Worm (Caenorhabditis elegans): Measurements from ENCODE around the gene C25F9.9.

DNA sequence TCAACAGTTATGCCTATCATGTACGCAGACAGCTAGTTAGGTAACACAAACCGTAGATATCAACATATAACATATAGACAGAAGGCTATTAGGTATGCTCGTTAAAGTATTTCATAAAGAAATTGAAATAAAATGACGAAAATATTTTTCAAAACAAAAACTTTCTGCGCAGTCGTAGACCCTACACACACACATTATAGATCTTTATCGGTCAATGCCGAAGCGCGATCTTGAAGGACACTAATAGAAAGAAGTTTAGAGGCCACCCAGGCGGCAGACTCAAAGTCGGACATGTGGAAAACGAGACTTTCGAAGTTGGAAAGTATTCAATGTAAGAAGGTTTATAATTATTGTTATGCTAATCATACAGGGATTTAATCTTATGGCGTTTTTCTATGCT, 12.5 kb downstream of the C25F9.9 start:
- TF ChIP-seq ZK546.5 (tag; optimal IDR thresholded peaks at IDR 0.05) (no peak), T20F7.1 (GFP tag; optimal IDR thresholded peaks at IDR 0.05) (no peak), pha-4 (GFP tag; IDR thresholded peaks at IDR 0.05) (no peak), pha-4 (tag; optimal IDR thresholded peaks at IDR 0.05) (no peak), aly-2 (tag; optimal IDR thresholded peaks at IDR 0.05) (no peak), ztf-7 (tag; optimal IDR thresholded peaks at IDR 0.05) (no peak), nhr-77 (tag; optimal IDR thresholded peaks at IDR 0.05) (no peak), ceh-82 (tag; optimal IDR thresholded peaks at IDR 0.05) (no peak), unc-62 (GFP tag; optimal IDR thresholded peaks at IDR 0.05 in 1 of 2) (no peak), unc-62 (tag; optimal IDR thresholded peaks at IDR 0.05) (no peak), nhr-237 (tag; optimal IDR thresholded peaks at IDR 0.05) (no peak), F26F4.8 (GFP tag; conservative IDR thresholded peaks at IDR 0.05) (no peak)
